Fruit fly (Drosophila melanogaster) Kc167 (cell line): ENCODE measurements around the gene CG13875.

Experiments
- Sin3A ChIP-seq: fragments of >200 bp; optimal IDR thresholded peaks from 2 replicates; lab custom pipeline; 2018; ENCODE audit warnings: missing external identifiers

Gene CG13875

DNA sequence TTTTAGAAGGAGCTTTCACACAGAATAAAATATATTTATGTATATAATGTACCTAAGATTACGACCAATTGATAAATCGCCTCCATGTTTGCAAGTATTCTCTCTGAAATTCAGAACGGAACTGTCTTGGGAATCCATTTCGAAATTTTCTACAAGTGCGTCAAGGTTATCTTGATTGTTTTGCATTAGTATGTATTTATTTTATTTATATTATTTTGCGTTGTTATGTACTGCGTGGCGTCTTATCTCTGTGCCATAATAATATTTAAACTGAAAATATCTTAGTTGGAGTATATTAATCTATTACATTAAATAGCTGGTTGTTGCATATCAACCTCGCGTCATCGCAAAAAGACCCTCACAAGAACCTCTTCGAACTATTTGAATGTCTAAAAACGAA, 51.8 kb downstream of the CG13875 start, which contains the start of gene CG42846:
Gene CG42846, minus strand, starts transcription at position 101 of the 400 bp plus-strand sequence.
- no peak for TF ChIP-seq Sin3A (lab: Kevin White, UChicago)
